Fruit fly (Drosophila melanogaster) whole organism, embryonic: ENCODE results near the gene hd.

ENCODE experiments used
- Asciz ChIP-seq: fragments of 200-800 bp; sonication (Bioruptor generic); optimal IDR thresholded peaks from 2 replicates; lab custom pipeline; 2017; ENCODE audit warnings: missing biosample characterization, mild to moderate bottlenecking, missing genetic modification characterization, missing genetic modification reagents
- B-H1 ChIP-seq: fragments of 200-800 bp; sonication (Bioruptor generic); IDR thresholded peaks from 3 replicates; pipeline ENCODE4 v1.3.6; 2022; ENCODE audit warnings: missing biosample characterization, missing genetic modification characterization
- CG13775 ChIP-seq: fragments of 200-800 bp; sonication (Bioruptor generic); optimal IDR thresholded peaks from 3 replicates; lab custom pipeline; 2017; ENCODE audit warnings: missing biosample characterization, mild to moderate bottlenecking, missing genetic modification characterization
- CG13894 ChIP-seq: fragments of 200-800 bp; sonication (Bioruptor generic); optimal IDR thresholded peaks from 3 replicates; lab custom pipeline; 2018; ENCODE audit warnings: missing biosample characterization, mild to moderate bottlenecking, missing genetic modification characterization, moderate library complexity
- CG14667 ChIP-seq: fragments of 200-800 bp; sonication (Bioruptor generic); IDR thresholded peaks from 2 replicates; pipeline ENCODE4 v1.3.6; 2022; ENCODE audit warnings: missing biosample characterization, missing genetic modification characterization
- CG15696 ChIP-seq: fragments of 200-800 bp; sonication (Bioruptor generic); optimal IDR thresholded peaks from 2 replicates; lab custom pipeline; 2019; ENCODE audit warnings: missing biosample characterization, mild to moderate bottlenecking, missing genetic modification characterization, moderate library complexity
- CG17385 ChIP-seq: fragments of 200-800 bp; sonication (Bioruptor generic); optimal IDR thresholded peaks from 3 replicates; lab custom pipeline; 2018; ENCODE audit warnings: missing biosample characterization, mild to moderate bottlenecking, missing genetic modification characterization
- CG1832 ChIP-seq: fragments of 200-800 bp; sonication (Bioruptor generic); optimal IDR thresholded peaks from 2 replicates; lab custom pipeline; 2017; ENCODE audit warnings: missing biosample characterization, mild to moderate bottlenecking, missing genetic modification characterization, inconsistent platforms
- CG18619 ChIP-seq: fragments of 200-800 bp; sonication (Bioruptor generic); optimal IDR thresholded peaks from 3 replicates; lab custom pipeline; 2017; ENCODE audit warnings: missing biosample characterization, mild to moderate bottlenecking, missing genetic modification characterization
- CG18764 ChIP-seq: fragments of 200-800 bp; sonication (Bioruptor generic); optimal IDR thresholded peaks from 3 replicates; lab custom pipeline; 2016; ENCODE audit warnings: missing biosample characterization, missing genetic modification characterization
- CG2120 ChIP-seq: fragments of 200-800 bp; sonication (Bioruptor generic); optimal IDR thresholded peaks from 3 replicates; lab custom pipeline; 2016; ENCODE audit warnings: missing biosample characterization, missing genetic modification characterization
- CG2129 ChIP-seq: fragments of 200-800 bp; sonication (Bioruptor generic); IDR thresholded peaks from 2 replicates; pipeline ENCODE4 v1.3.6; 2022; ENCODE audit warnings: missing biosample characterization, missing genetic modification characterization; ENCODE audit not compliant: partially characterized antibody
- CG31224 ChIP-seq: fragments of 200-800 bp; sonication (Bioruptor generic); IDR thresholded peaks from 2 replicates; pipeline ENCODE4 v1.3.6; 2022; ENCODE audit warnings: missing biosample characterization, missing genetic modification characterization
- CG4282 ChIP-seq: fragments of 200-800 bp; sonication (Bioruptor generic); optimal IDR thresholded peaks from 2 replicates; lab custom pipeline; 2016; ENCODE audit warnings: missing biosample characterization, missing genetic modification characterization
- CG6683 ChIP-seq: fragments of 200-800 bp; sonication (Bioruptor generic); optimal IDR thresholded peaks from 2 replicates; lab custom pipeline; 2017; ENCODE audit warnings: missing biosample characterization, mild to moderate bottlenecking, missing genetic modification characterization, missing genetic modification reagents
- CG7839 ChIP-seq: fragments of 200-800 bp; sonication (Bioruptor generic); optimal IDR thresholded peaks from 3 replicates; lab custom pipeline; 2018; ENCODE audit warnings: missing biosample characterization, mild to moderate bottlenecking, missing genetic modification characterization, moderate library complexity
- CG8089 ChIP-seq: fragments of 200-800 bp; sonication (Bioruptor generic); optimal IDR thresholded peaks from 3 replicates; lab custom pipeline; 2016; ENCODE audit warnings: missing biosample characterization, missing genetic modification characterization
- CkIIα-i1 ChIP-seq: fragments of 200-800 bp; sonication (Bioruptor generic); IDR thresholded peaks from 2 replicates; pipeline ENCODE4 v1.3.6; 2022; ENCODE audit warnings: missing biosample characterization, missing genetic modification characterization
- Doc2 ChIP-seq: fragments of 200-800 bp; sonication (Bioruptor generic); IDR thresholded peaks from 2 replicates; pipeline ENCODE4 v1.3.6; 2022; ENCODE audit warnings: missing biosample characterization, missing genetic modification characterization
- GATAe ChIP-seq: fragments of 200-800 bp; sonication (Bioruptor generic); conservative IDR thresholded peaks from 2 replicates; pipeline ENCODE4 v1.3.6; 2022; ENCODE audit warnings: missing biosample characterization, missing genetic modification characterization
- Hsf ChIP-seq: fragments of 200-800 bp; sonication (Bioruptor generic); optimal IDR thresholded peaks from 3 replicates; lab custom pipeline; 2016; ENCODE audit warnings: missing biosample characterization, missing genetic modification characterization
- Jarid2 ChIP-seq: fragments of 200-800 bp; sonication (Bioruptor generic); optimal IDR thresholded peaks from 3 replicates; lab custom pipeline; 2017; ENCODE audit warnings: mild to moderate bottlenecking, missing biosample characterization, missing genetic modification reagents, missing genetic modification characterization
- Lhr ChIP-seq: fragments of 200-800 bp; sonication (Bioruptor generic); optimal IDR thresholded peaks from 3 replicates; lab custom pipeline; 2017; ENCODE audit warnings: mild to moderate bottlenecking, missing biosample characterization, missing genetic modification reagents, missing genetic modification characterization
- MTF-1 ChIP-seq: fragments of 200-800 bp; sonication (Bioruptor generic); optimal IDR thresholded peaks from 2 replicates; lab custom pipeline; 2018; ENCODE audit warnings: missing biosample characterization, mild to moderate bottlenecking, missing genetic modification characterization, borderline replicate concordance
- Myb ChIP-seq: fragments of 200-800 bp; sonication (Bioruptor generic); optimal IDR thresholded peaks from 2 replicates; lab custom pipeline; 2016; ENCODE audit warnings: missing biosample characterization, missing genetic modification characterization
- NC2β ChIP-seq: fragments of 200-800 bp; sonication (Bioruptor generic); optimal IDR thresholded peaks from 2 replicates; lab custom pipeline; 2016; ENCODE audit warnings: missing biosample characterization, missing genetic modification characterization
- NfI ChIP-seq: fragments of 200-800 bp; sonication (Bioruptor generic); optimal IDR thresholded peaks from 3 replicates; lab custom pipeline; 2018; ENCODE audit warnings: missing biosample characterization, mild to moderate bottlenecking, missing genetic modification characterization, moderate library complexity
- PHDP ChIP-seq: fragments of 200-800 bp; sonication (Bioruptor generic); optimal IDR thresholded peaks from 3 replicates; lab custom pipeline; 2018; ENCODE audit warnings: missing biosample characterization, mild to moderate bottlenecking, missing genetic modification characterization, moderate library complexity
- Rx ChIP-seq: fragments of 200-800 bp; sonication (Bioruptor generic); IDR thresholded peaks from 2 replicates; pipeline ENCODE4 v1.3.6; 2022; ENCODE audit warnings: missing biosample characterization, missing genetic modification characterization
- Taf1 ChIP-seq: fragments of 200-800 bp; sonication (Bioruptor generic); IDR thresholded peaks from 2 replicates; pipeline ENCODE4 v1.3.6; 2022; ENCODE audit warnings: missing biosample characterization, missing genetic modification characterization
- Xrp1 ChIP-seq: fragments of 200-800 bp; sonication (Bioruptor generic); IDR thresholded peaks from 2 replicates; pipeline ENCODE4 v1.3.6; 2022; ENCODE audit warnings: missing biosample characterization, missing genetic modification characterization
- ato ChIP-seq: fragments of 200-800 bp; sonication (Bioruptor generic); IDR thresholded peaks from 2 replicates; pipeline ENCODE4 v1.3.6; 2022; ENCODE audit warnings: missing biosample characterization, missing genetic modification characterization; ENCODE audit not compliant: partially characterized antibody
- bigmax ChIP-seq: fragments of 200-800 bp; sonication (Bioruptor generic); optimal IDR thresholded peaks from 2 replicates; lab custom pipeline; 2018; ENCODE audit warnings: missing biosample characterization, mild to moderate bottlenecking, missing genetic modification characterization
- bsh ChIP-seq, 2 experiments: fragments of 200-800 bp; sonication (Bioruptor generic); optimal IDR thresholded peaks; 2 replicates each; lab custom pipeline; 2017 to 2018; ENCODE audit warnings: mild to moderate bottlenecking in 2 of 2, missing biosample characterization in 2 of 2, missing genetic modification characterization in 2 of 2, moderate library complexity in 1 of 2
- gcm ChIP-seq: fragments of 200-800 bp; sonication (Bioruptor generic); optimal IDR thresholded peaks from 2 replicates; lab custom pipeline; 2019; ENCODE audit warnings: missing biosample characterization, mild to moderate bottlenecking, missing genetic modification characterization, moderate library complexity
- grau ChIP-seq: fragments of 200-800 bp; optimal IDR thresholded peaks from 3 replicates; lab custom pipeline; 2019; ENCODE audit warnings: missing biosample characterization, mild to moderate bottlenecking, missing genetic modification characterization, moderate library complexity
- h ChIP-seq: fragments of >200 bp; optimal IDR thresholded peaks from 2 replicates; lab custom pipeline; 2017
- ind ChIP-seq: fragments of 200-800 bp; sonication (Bioruptor generic); optimal IDR thresholded peaks from 3 replicates; lab custom pipeline; 2016; ENCODE audit warnings: missing biosample characterization, missing genetic modification characterization
- jigr1 ChIP-seq: fragments of 200-800 bp; sonication (Bioruptor generic); IDR thresholded peaks from 3 replicates; pipeline ENCODE4 v1.3.6; 2022; ENCODE audit warnings: missing biosample characterization, missing genetic modification characterization
- lilli ChIP-seq: fragments of 200-800 bp; sonication (Bioruptor generic); optimal IDR thresholded peaks from 3 replicates; lab custom pipeline; 2016; ENCODE audit warnings: missing biosample characterization, missing genetic modification characterization
- lmd ChIP-seq: fragments of 200-800 bp; sonication (Bioruptor generic); IDR thresholded peaks from 2 replicates; pipeline ENCODE4 v1.3.6; 2022; ENCODE audit warnings: missing biosample characterization, missing genetic modification characterization
- lov ChIP-seq, 2 experiments: fragments of 200-800 bp in 1 of 2; fragments of >200 bp in 1 of 2; sonication (Bioruptor generic) in 1 of 2; IDR thresholded peaks in 1 of 2; optimal IDR thresholded peaks in 1 of 2; 2 replicates in 1 of 2; 3 replicates in 1 of 2; pipeline versions ENCODE4 v1.3.6 to Lab custom; 2017 to 2022; ENCODE audit warnings: missing biosample characterization in 1 of 2, missing genetic modification characterization in 1 of 2
- phol ChIP-seq: fragments of 200-800 bp; sonication (Bioruptor generic); optimal IDR thresholded peaks from 3 replicates; lab custom pipeline; 2018; ENCODE audit warnings: missing biosample characterization, mild to moderate bottlenecking, missing genetic modification characterization, moderate library complexity
- pnt ChIP-seq: fragments of 200-800 bp; sonication (Bioruptor generic); optimal IDR thresholded peaks from 3 replicates; lab custom pipeline; 2016; ENCODE audit warnings: missing biosample characterization, missing genetic modification characterization
- ranshi ChIP-seq: fragments of 200-800 bp; sonication (Bioruptor generic); IDR thresholded peaks from 2 replicates; pipeline ENCODE4 v1.3.6; 2022; ENCODE audit warnings: missing biosample characterization, missing genetic modification characterization
- tin ChIP-seq: fragments of 200-800 bp; sonication (Bioruptor generic); optimal IDR thresholded peaks from 3 replicates; lab custom pipeline; 2016; ENCODE audit warnings: missing biosample characterization, missing genetic modification characterization
- trh ChIP-seq: fragments of 200-800 bp; sonication (Bioruptor generic); optimal IDR thresholded peaks from 2 replicates; lab custom pipeline; 2016; ENCODE audit warnings: missing biosample characterization, missing genetic modification characterization
- vnd ChIP-seq: fragments of 200-800 bp; sonication (Bioruptor generic); IDR thresholded peaks from 3 replicates; pipeline ENCODE4 v1.3.6; 2022; ENCODE audit warnings: missing biosample characterization, missing genetic modification characterization; ENCODE audit not compliant: partially characterized antibody
- vvl ChIP-seq: fragments of 200-800 bp; sonication (Bioruptor generic); IDR thresholded peaks from 2 replicates; pipeline ENCODE4 v1.3.6; 2022; ENCODE audit warnings: missing biosample characterization, missing genetic modification characterization
- zf30C ChIP-seq: fragments of 200-800 bp; sonication (Bioruptor generic); optimal IDR thresholded peaks from 3 replicates; lab custom pipeline; 2018; ENCODE audit warnings: missing biosample characterization, mild to moderate bottlenecking, missing genetic modification characterization

Gene hd

DNA sequence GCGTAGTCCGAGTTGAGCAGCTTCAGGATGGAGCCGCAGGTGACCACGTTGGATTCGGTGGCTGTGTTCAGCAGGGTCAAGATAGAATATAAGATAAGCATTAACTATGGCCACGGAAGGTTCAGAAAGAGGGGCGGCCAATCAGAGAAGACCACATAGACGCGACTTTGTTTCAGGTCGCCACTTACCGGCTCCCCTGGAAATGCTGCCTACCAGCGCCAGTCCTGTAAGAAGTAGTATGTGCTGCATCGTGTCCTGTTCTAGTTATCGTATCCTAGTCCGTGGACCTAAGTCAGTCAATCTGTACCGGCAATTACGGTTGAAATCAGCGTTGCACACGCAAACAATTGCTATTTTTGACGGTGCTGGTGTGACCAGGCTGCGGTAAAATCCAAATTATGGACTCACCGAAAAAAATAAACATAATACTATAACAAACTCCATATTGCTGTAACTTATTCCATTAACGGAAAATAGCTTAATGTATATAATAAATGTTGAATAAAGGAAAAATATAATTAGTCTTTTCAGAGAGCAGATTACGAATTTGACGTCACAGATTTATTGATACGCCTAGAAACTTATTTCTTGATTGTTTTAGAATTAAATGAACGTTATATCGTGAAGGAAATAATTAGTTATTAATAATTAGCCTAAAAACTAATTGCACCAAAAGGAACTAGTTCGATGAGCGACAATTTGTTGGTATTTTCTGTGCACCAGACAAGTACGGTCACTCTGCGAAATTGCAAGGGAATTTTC lies 20.2 kb downstream of the hd start, which contains the start of the genes CG11999 and CG1161 (continued):
- TF ChIP-seq PHDP (tag; lab: Kevin White, UChicago): no peak
- no peak for TF ChIP-seq ranshi (GFP tag; lab: Robert Waterston, UW)
- no peak for TF ChIP-seq gcm (GFP tag; lab: Kevin White, UChicago)
- no peak for TF ChIP-seq Doc2 (GFP tag; lab: Robert Waterston, UW)
- TF ChIP-seq CG4282 (GFP tag; lab: Kevin White, UChicago): no peak
- TF ChIP-seq Asciz (GFP tag; lab: Kevin White, UChicago): no peak
- peak; percentile 10 for TF ChIP-seq CG13775
- no peak for TF ChIP-seq Xrp1 (GFP tag; lab: Robert Waterston, UW)
- TF ChIP-seq CG8089 (GFP tag; lab: Kevin White, UChicago): no peak
- no peak for TF ChIP-seq Rx (GFP tag; lab: Robert Waterston, UW)
- no peak for TF ChIP-seq lmd (GFP tag; lab: Robert Waterston, UW)
- no peak for TF ChIP-seq jigr1 (GFP tag; lab: Robert Waterston, UW)
- TF ChIP-seq CkIIα-i1 (GFP tag; lab: Robert Waterston, UW): no peak
- no peak for TF ChIP-seq Myb
- no peak for TF ChIP-seq CG2129 (GFP tag; lab: Robert Waterston, UW)
- TF ChIP-seq pnt: no peak
- no peak for TF ChIP-seq vvl
- peak; percentile 41 for TF ChIP-seq Hsf
- peak; percentile 40 for TF ChIP-seq CG2120 (GFP tag; lab: Kevin White, UChicago)
- no peak for TF ChIP-seq Taf1 (GFP tag; lab: Robert Waterston, UW)
- no peak for TF ChIP-seq CG18619 (GFP tag; lab: Kevin White, UChicago)
- no peak for TF ChIP-seq h (lab: Kevin White, UChicago)
- no peak for TF ChIP-seq CG15696 (tag; lab: Kevin White, UChicago)
- TF ChIP-seq CG13894 (tag; lab: Kevin White, UChicago): no peak
- peak; percentile 11 for TF ChIP-seq CG7839
- TF ChIP-seq GATAe (GFP tag; lab: Robert Waterston, UW): no peak
- TF ChIP-seq CG1832 (GFP tag; lab: Kevin White, UChicago): no peak
- no peak for TF ChIP-seq CG6683
- peak; percentile 4 for TF ChIP-seq lilli
- no peak for TF ChIP-seq lov (optimal IDR thresholded peaks at IDR 0.05; lab: Kevin White, UChicago)
- no peak for TF ChIP-seq lov (GFP tag; IDR thresholded peaks at IDR 0.05; lab: Robert Waterston, UW)
- TF ChIP-seq CG17385: no peak
- TF ChIP-seq Lhr (GFP tag; lab: Kevin White, UChicago): peak; percentile 60
- no peak for TF ChIP-seq NfI (GFP tag; lab: Kevin White, UChicago)
- no peak for TF ChIP-seq ind (GFP tag; lab: Kevin White, UChicago)
- TF ChIP-seq tin (GFP tag; lab: Kevin White, UChicago): no peak
- TF ChIP-seq trh: no peak
- TF ChIP-seq bigmax: no peak
- no peak for TF ChIP-seq CG31224
- TF ChIP-seq NC2β (GFP tag; lab: Kevin White, UChicago): no peak
- no peak for TF ChIP-seq zf30C
- TF ChIP-seq CG18764 (GFP tag; lab: Kevin White, UChicago): no peak
- no peak for TF ChIP-seq bsh (GFP tag; optimal IDR thresholded peaks at IDR 0.05; lab: Kevin White, UChicago)
- no peak for TF ChIP-seq ato (GFP tag; lab: Robert Waterston, UW)
- TF ChIP-seq MTF-1 (GFP tag; lab: Kevin White, UChicago): no peak
- no peak for TF ChIP-seq vnd (GFP tag; lab: Robert Waterston, UW)
- no peak for TF ChIP-seq CG14667
- TF ChIP-seq phol: peak; percentile 63
- TF ChIP-seq grau (tag; lab: Kevin White, UChicago): peak; percentile 18
- no peak for TF ChIP-seq Jarid2 (GFP tag; lab: Kevin White, UChicago)
- no peak for TF ChIP-seq B-H1 (GFP tag; lab: Robert Waterston, UW)
